Fruit fly (Drosophila melanogaster) whole organism, embryonic: ENCODE data around the gene dally.

ENCODE experiments used
- Awh ChIP-seq: fragments of 200-800 bp; sonication (Bioruptor generic); IDR thresholded peaks from 2 replicates; pipeline ENCODE4, ENCODE4 v1.3.6; 2022; ENCODE audit warnings: missing biosample characterization, missing genetic modification characterization
- CG10543 ChIP-seq: fragments of 200-800 bp; sonication (Bioruptor generic); optimal IDR thresholded peaks from 3 replicates; lab custom pipeline; 2017; ENCODE audit warnings: missing biosample characterization, mild to moderate bottlenecking, missing genetic modification characterization, moderate library complexity
- CG11247 ChIP-seq: fragments of 200-800 bp; sonication (Bioruptor generic); IDR thresholded peaks from 2 replicates; pipeline ENCODE4 v1.3.6; 2022; ENCODE audit warnings: missing biosample characterization, missing genetic modification characterization
- CG11398 ChIP-seq: fragments of 200-800 bp; sonication (Bioruptor generic); optimal IDR thresholded peaks from 2 replicates; lab custom pipeline; 2016; ENCODE audit warnings: missing biosample characterization, missing genetic modification characterization
- CG11695 ChIP-seq: fragments of 200-800 bp; sonication (Bioruptor generic); IDR thresholded peaks from 3 replicates; pipeline ENCODE4 v1.3.6; 2022; ENCODE audit warnings: missing biosample characterization, missing genetic modification characterization
- CG12155 ChIP-seq: fragments of 200-800 bp; sonication (Bioruptor generic); optimal IDR thresholded peaks from 3 replicates; lab custom pipeline; 2016; ENCODE audit warnings: missing biosample characterization, missing genetic modification characterization
- CG12942 ChIP-seq: fragments of 200-800 bp; sonication (Bioruptor generic); optimal IDR thresholded peaks from 3 replicates; lab custom pipeline; 2016; ENCODE audit warnings: missing biosample characterization, missing genetic modification characterization
- CG13624 ChIP-seq: fragments of 200-800 bp; sonication (Bioruptor generic); optimal IDR thresholded peaks from 2 replicates; lab custom pipeline; 2016; ENCODE audit warnings: missing biosample characterization, missing genetic modification characterization
- CG1529 ChIP-seq: fragments of 200-800 bp; sonication (Bioruptor generic); optimal IDR thresholded peaks from 3 replicates; lab custom pipeline; 2018; ENCODE audit warnings: missing biosample characterization, missing genetic modification characterization
- CG17361 ChIP-seq: fragments of 200-800 bp; sonication (Bioruptor generic); IDR thresholded peaks from 3 replicates; pipeline ENCODE4 v1.3.6; 2022; ENCODE audit warnings: missing biosample characterization, missing genetic modification characterization
- CG1792 ChIP-seq: fragments of 200-800 bp; sonication (Bioruptor generic); optimal IDR thresholded peaks from 2 replicates; lab custom pipeline; 2016; ENCODE audit warnings: missing biosample characterization, missing genetic modification characterization
- CG2116 ChIP-seq: fragments of 200-800 bp; sonication (Bioruptor generic); optimal IDR thresholded peaks from 3 replicates; lab custom pipeline; 2018; ENCODE audit warnings: missing biosample characterization, mild to moderate bottlenecking, missing genetic modification characterization
- CG34224 ChIP-seq: fragments of 200-800 bp; sonication (Bioruptor generic); IDR thresholded peaks from 3 replicates; pipeline ENCODE4 v1.3.6; 2022; ENCODE audit warnings: missing biosample characterization, missing genetic modification characterization; ENCODE audit not compliant: partially characterized antibody
- CG6791 ChIP-seq: fragments of 200-800 bp; sonication (Bioruptor generic); IDR thresholded peaks from 3 replicates; pipeline ENCODE4 v1.3.6; 2022; ENCODE audit warnings: missing biosample characterization, missing genetic modification characterization; ENCODE audit not compliant: partially characterized antibody
- CG6854 ChIP-seq: fragments of 200-800 bp; sonication (Bioruptor generic); optimal IDR thresholded peaks from 3 replicates; lab custom pipeline; 2017; ENCODE audit warnings: missing biosample characterization, mild to moderate bottlenecking, missing genetic modification characterization
- CG8944 ChIP-seq: fragments of 200-800 bp; sonication (Bioruptor generic); optimal IDR thresholded peaks from 3 replicates; lab custom pipeline; 2016; ENCODE audit warnings: missing biosample characterization, missing genetic modification characterization
- CoRest ChIP-seq: fragments of 200-800 bp; sonication (Bioruptor generic); optimal IDR thresholded peaks from 3 replicates; lab custom pipeline; 2018; ENCODE audit warnings: missing biosample characterization, mild to moderate bottlenecking, missing genetic modification characterization, moderate library complexity
- Deaf1 ChIP-seq: fragments of 200-800 bp; optimal IDR thresholded peaks from 3 replicates; lab custom pipeline; 2019; ENCODE audit warnings: missing biosample characterization, mild to moderate bottlenecking, missing genetic modification characterization, moderate library complexity
- Dek ChIP-seq: fragments of 200-800 bp; sonication (Bioruptor generic); optimal IDR thresholded peaks from 3 replicates; lab custom pipeline; 2019; ENCODE audit warnings: missing biosample characterization, mild to moderate bottlenecking, missing genetic modification characterization, moderate library complexity
- Dfd ChIP-seq, 2 experiments: fragments of >200 bp; optimal IDR thresholded peaks; 2 replicates each; lab custom pipeline; 2017; ENCODE audit warnings: missing biosample characterization in 2 of 2, missing genetic modification characterization in 2 of 2
- Doc2 ChIP-seq: fragments of 200-800 bp; sonication (Bioruptor generic); IDR thresholded peaks from 2 replicates; pipeline ENCODE4 v1.3.6; 2022; ENCODE audit warnings: missing biosample characterization, missing genetic modification characterization
- H2.0 ChIP-seq: fragments of 200-800 bp; sonication (Bioruptor generic); IDR thresholded peaks from 2 replicates; pipeline ENCODE4 v1.3.6; 2022; ENCODE audit warnings: missing biosample characterization, missing genetic modification characterization
- Hr51 ChIP-seq, 2 experiments: fragments of 200-800 bp; sonication (Bioruptor generic); optimal IDR thresholded peaks; 2 replicates in 1 of 2; 3 replicates in 1 of 2; lab custom pipeline; 2016 to 2018; ENCODE audit warnings: missing biosample characterization in 2 of 2, missing genetic modification characterization in 2 of 2, mild to moderate bottlenecking in 1 of 2, moderate library complexity in 1 of 2
- Pdp1 ChIP-seq, 2 experiments: fragments of 200-800 bp; sonication (Bioruptor generic); optimal IDR thresholded peaks; 3 replicates each; lab custom pipeline; 2016; ENCODE audit warnings: missing biosample characterization in 2 of 2, missing genetic modification characterization in 2 of 2, mild to moderate bottlenecking in 1 of 2, moderate library complexity in 1 of 2
- Poxn ChIP-seq: fragments of 200-800 bp; sonication (Bioruptor generic); IDR thresholded peaks from 2 replicates; pipeline ENCODE4 v1.3.6; 2022; ENCODE audit warnings: missing biosample characterization, missing genetic modification characterization
- Rfx ChIP-seq: fragments of 200-800 bp; sonication (Bioruptor generic); IDR thresholded peaks from 2 replicates; pipeline ENCODE4 v1.3.6; 2022; ENCODE audit warnings: missing biosample characterization, missing genetic modification characterization
- Six4 ChIP-seq: fragments of 200-800 bp; sonication (Bioruptor generic); optimal IDR thresholded peaks from 2 replicates; lab custom pipeline; 2016; ENCODE audit warnings: missing biosample characterization, missing genetic modification characterization
- Sry-δ ChIP-seq: fragments of 200-800 bp; sonication (Bioruptor generic); optimal IDR thresholded peaks from 2 replicates; lab custom pipeline; 2016; ENCODE audit warnings: missing biosample characterization, missing genetic modification characterization
- Ssrp ChIP-seq: fragments of 200-800 bp; sonication (Bioruptor generic); optimal IDR thresholded peaks from 2 replicates; lab custom pipeline; 2018; ENCODE audit warnings: missing biosample characterization, mild to moderate bottlenecking, missing genetic modification characterization, moderate library complexity
- chn ChIP-seq: fragments of 200-800 bp; sonication (Bioruptor generic); optimal IDR thresholded peaks from 2 replicates; lab custom pipeline; 2016; ENCODE audit warnings: missing biosample characterization, missing genetic modification characterization
- crc ChIP-seq: fragments of 200-800 bp; sonication (Bioruptor generic); optimal IDR thresholded peaks from 2 replicates; lab custom pipeline; 2016; ENCODE audit warnings: missing biosample characterization, missing genetic modification characterization
- croc ChIP-seq: fragments of 200-800 bp; sonication (Bioruptor generic); conservative IDR thresholded peaks from 3 replicates; pipeline ENCODE4 v1.3.6; 2022; ENCODE audit warnings: missing biosample characterization, missing genetic modification characterization
- dmrt11E ChIP-seq: fragments of 200-800 bp; sonication (Bioruptor generic); optimal IDR thresholded peaks from 3 replicates; lab custom pipeline; 2018; ENCODE audit warnings: missing biosample characterization, mild to moderate bottlenecking, missing genetic modification characterization, moderate library complexity
- dmrt99B ChIP-seq: fragments of 200-800 bp; sonication (Bioruptor generic); optimal IDR thresholded peaks from 2 replicates; lab custom pipeline; 2018; ENCODE audit warnings: missing biosample characterization, mild to moderate bottlenecking, missing genetic modification characterization, moderate library complexity
- ems ChIP-seq: fragments of 200-800 bp; sonication (Bioruptor generic); optimal IDR thresholded peaks from 3 replicates; lab custom pipeline; 2016; ENCODE audit warnings: missing biosample characterization, missing genetic modification characterization
- her ChIP-seq: fragments of 200-800 bp; sonication (Bioruptor generic); optimal IDR thresholded peaks from 2 replicates; lab custom pipeline; 2016; ENCODE audit warnings: missing biosample characterization, missing genetic modification characterization
- hkb ChIP-seq, 2 experiments: fragments of 200-800 bp in 1 of 2; fragments of >200 bp in 1 of 2; sonication (Bioruptor generic) in 1 of 2; IDR thresholded peaks in 1 of 2; optimal IDR thresholded peaks in 1 of 2; 2 replicates each; pipeline versions ENCODE4 v1.3.6 to Lab custom; 2017 to 2022; ENCODE audit warnings: missing biosample characterization in 1 of 2, missing genetic modification characterization in 1 of 2
- insv ChIP-seq, 2 experiments: fragments of 200-800 bp; sonication (Bioruptor generic); optimal IDR thresholded peaks; 3 replicates each; lab custom pipeline; 2016 to 2018; ENCODE audit warnings: missing biosample characterization in 2 of 2, missing genetic modification characterization in 2 of 2
- lilli ChIP-seq: fragments of 200-800 bp; sonication (Bioruptor generic); optimal IDR thresholded peaks from 3 replicates; lab custom pipeline; 2016; ENCODE audit warnings: missing biosample characterization, missing genetic modification characterization
- nmo ChIP-seq: fragments of 200-800 bp; sonication (Bioruptor generic); optimal IDR thresholded peaks from 2 replicates; lab custom pipeline; 2018; ENCODE audit warnings: missing biosample characterization, mild to moderate bottlenecking, missing genetic modification characterization, moderate library complexity
- prd ChIP-seq, 3 experiments: fragments of >200 bp in 2 of 3; fragments of 200-800 bp in 1 of 3; sonication (Bioruptor generic) in 1 of 3; optimal IDR thresholded peaks in 2 of 3; IDR thresholded peaks in 1 of 3; 2 replicates in 2 of 3; 3 replicates in 1 of 3; pipeline versions ENCODE4 v1.3.6 to Lab custom; 2017 to 2022; ENCODE audit warnings: missing biosample characterization in 1 of 3, missing genetic modification characterization in 1 of 3
- sc ChIP-seq, 3 experiments: fragments of >200 bp in 2 of 3; fragments of 200-800 bp in 1 of 3; sonication (Bioruptor generic) in 1 of 3; optimal IDR thresholded peaks; 2 replicates in 2 of 3; 3 replicates in 1 of 3; lab custom pipeline; 2017; ENCODE audit warnings: mild to moderate bottlenecking in 1 of 3, missing biosample characterization in 1 of 3, missing genetic modification characterization in 1 of 3, missing genetic modification reagents in 1 of 3
- sens ChIP-seq: fragments of 200-800 bp; sonication (Bioruptor generic); peaks from one replicate; lab custom pipeline; 2016; ENCODE audit warnings: missing biosample characterization, missing genetic modification characterization
- sens-2 ChIP-seq: fragments of 200-800 bp; sonication (Bioruptor generic); IDR thresholded peaks from 2 replicates; pipeline ENCODE4 v1.3.6; 2022; ENCODE audit warnings: missing biosample characterization, missing genetic modification characterization
- seq ChIP-seq: fragments of 200-800 bp; sonication (Bioruptor generic); IDR thresholded peaks from 2 replicates; pipeline ENCODE4 v1.3.6; 2022; ENCODE audit warnings: missing biosample characterization, missing genetic modification characterization
- sob ChIP-seq: fragments of 200-800 bp; sonication (Bioruptor generic); IDR thresholded peaks from 2 replicates; pipeline ENCODE4 v1.3.6; 2022; ENCODE audit warnings: missing biosample characterization, missing genetic modification characterization
- tna ChIP-seq: fragments of 200-800 bp; sonication (Bioruptor generic); IDR thresholded peaks from 2 replicates; pipeline ENCODE4 v1.3.6; 2022; ENCODE audit warnings: missing biosample characterization, missing genetic modification characterization; ENCODE audit not compliant: partially characterized antibody
- vfl ChIP-seq: fragments of 200-800 bp; sonication (Bioruptor generic); optimal IDR thresholded peaks from 2 replicates; lab custom pipeline; 2016; ENCODE audit warnings: missing biosample characterization, missing genetic modification characterization
- wdn ChIP-seq: fragments of 200-800 bp; sonication (Bioruptor generic); IDR thresholded peaks from 2 replicates; pipeline ENCODE4 v1.3.6; 2022; ENCODE audit warnings: missing biosample characterization, missing genetic modification characterization

Gene dally

DNA sequence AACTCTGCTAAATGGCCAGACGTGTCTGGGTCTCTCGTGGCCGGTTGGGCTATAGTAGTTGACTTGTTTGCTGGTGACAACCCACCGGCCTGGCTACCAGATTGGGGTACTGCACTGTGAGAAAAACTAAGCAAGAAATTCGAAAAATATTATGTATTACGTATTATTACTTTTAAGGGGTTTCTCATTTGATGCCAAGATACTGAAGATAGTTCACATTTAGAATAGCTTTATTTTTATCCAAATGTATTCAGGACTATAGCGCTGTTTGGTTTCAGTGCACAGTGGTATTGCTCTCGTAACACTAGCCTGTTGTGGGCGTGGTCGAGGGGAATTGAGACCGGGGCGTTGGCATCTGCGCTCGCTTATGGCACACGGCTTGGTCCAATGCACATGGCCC, 93.4 kb downstream of the dally start (continued):
- TF ChIP-seq CG34224 (no peak), CG12942 (GFP tag; lab: Kevin White, UChicago) (peak; percentile 21), wdn (GFP tag; lab: Robert Waterston, UW) (peak; percentile 62; the same call in 1 of the 2 replicates), sens-2 (peak; percentile 22; the same call in 1 of the 2 replicates), CG6854 (no peak), sob (GFP tag; lab: Robert Waterston, UW) (peak; percentile 68), CG2116 (GFP tag; lab: Kevin White, UChicago) (peak; percentile 13), her (GFP tag; lab: Kevin White, UChicago) (peak; percentile 33), CG11247 (GFP tag; lab: Robert Waterston, UW) (peak; percentile 52), sens (GFP tag; lab: Kevin White, UChicago) (peak; percentile 93), Six4 (GFP tag; lab: Kevin White, UChicago) (no peak), CG1529 (GFP tag; lab: Kevin White, UChicago) (peak; percentile 54), CG1792 (GFP tag; lab: Kevin White, UChicago) (peak; percentile 54), Pdp1 (GFP tag; optimal IDR thresholded peaks at IDR 0.05; lab: Kevin White, UChicago) (peak; percentile 60 to 63), CG11695 (GFP tag; lab: Robert Waterston, UW) (peak; percentile 47; the same call in 2 of the 3 replicates), CG17361 (GFP tag; lab: Robert Waterston, UW) (peak; percentile 57; the same call in 2 of the 3 replicates), dmrt11E (tag; lab: Kevin White, UChicago) (peak; percentile 19), Ssrp (tag; lab: Kevin White, UChicago) (peak; percentile 54), sc (optimal IDR thresholded peaks at IDR 0.05; lab: Kevin White, UChicago) (no peak), sc (GFP tag; optimal IDR thresholded peaks at IDR 0.05; lab: Kevin White, UChicago) (peak; percentile 15), Poxn (GFP tag; lab: Robert Waterston, UW) (no peak), chn (GFP tag; lab: Kevin White, UChicago) (peak; percentile 38), CG8944 (GFP tag; lab: Kevin White, UChicago) (no peak), insv (GFP tag; optimal IDR thresholded peaks at IDR 0.05; lab: Kevin White, UChicago) (no peak), vfl (no peak), tna (no peak), ems (GFP tag; lab: Kevin White, UChicago) (peak; percentile 60), CG12155 (GFP tag; lab: Kevin White, UChicago) (peak; percentile 36), Hr51 (GFP tag; optimal IDR thresholded peaks at IDR 0.05; lab: Kevin White, UChicago) (peak; percentile 2 to 87), hkb (optimal IDR thresholded peaks at IDR 0.05; lab: Kevin White, UChicago) (no peak), hkb (GFP tag; IDR thresholded peaks at IDR 0.05; lab: Robert Waterston, UW) (peak; percentile 77), Dfd (GFP tag; optimal IDR thresholded peaks at IDR 0.05; lab: Kevin White, UChicago) (no peak), Doc2 (GFP tag; lab: Robert Waterston, UW) (no peak), croc (GFP tag; lab: Robert Waterston, UW) (peak; percentile 26; the same call in 2 of the 3 replicates), H2.0 (GFP tag; lab: Robert Waterston, UW) (peak; percentile 44), CG11398 (GFP tag; lab: Kevin White, UChicago) (peak; percentile 16), lilli (GFP tag; lab: Kevin White, UChicago) (peak; percentile 64), CG10543 (GFP tag; lab: Kevin White, UChicago) (no peak), Deaf1 (tag; lab: Kevin White, UChicago) (peak; percentile 18), nmo (GFP tag; lab: Kevin White, UChicago) (peak; percentile 61), seq (GFP tag; lab: Robert Waterston, UW) (peak; percentile 62), Dek (tag; lab: Kevin White, UChicago) (peak; percentile 56), Awh (peak; percentile 78), CG6791 (no peak), dmrt99B (tag; lab: Kevin White, UChicago) (peak; percentile 90), Sry-δ (GFP tag; lab: Kevin White, UChicago) (peak; percentile 11), prd (optimal IDR thresholded peaks at IDR 0.05; lab: Kevin White, UChicago) (no peak), prd (GFP tag; IDR thresholded peaks at IDR 0.05; lab: Robert Waterston, UW) (peak; percentile 74), crc (peak; percentile 33), CoRest (tag; lab: Kevin White, UChicago) (peak; percentile 61), CG13624 (GFP tag; lab: Kevin White, UChicago) (no peak), Rfx (peak; percentile 79)
